Worm (Caenorhabditis elegans) whole organism, late embryonic: ENCODE measurements around the gene AH9.1.

ENCODE experiments used
- K02D7.2 ChIP-seq: sonication (generic microtip); optimal IDR thresholded peaks from 2 replicates; lab custom pipeline; 2017; ENCODE audit warnings: mild to moderate bottlenecking, missing genetic modification characterization, missing compliant biosample characterization
- ets-4 ChIP-seq: sonication (generic microtip); optimal IDR thresholded peaks from 2 replicates; lab custom pipeline; 2016; ENCODE audit warnings: missing genetic modification characterization, missing compliant biosample characterization
- nhr-232 ChIP-seq: sonication (generic microtip); optimal IDR thresholded peaks from 2 replicates; lab custom pipeline; 2016; ENCODE audit warnings: missing genetic modification characterization, missing compliant biosample characterization
- pag-3 ChIP-seq: sonication (generic microtip); optimal IDR thresholded peaks from 2 replicates; lab custom pipeline; 2016; ENCODE audit warnings: missing compliant biosample characterization, missing genetic modification characterization, borderline replicate concordance
- unc-86 ChIP-seq: sonication (generic microtip); optimal IDR thresholded peaks from 2 replicates; lab custom pipeline; 2016; ENCODE audit warnings: missing genetic modification characterization, missing compliant biosample characterization
- ztf-16 ChIP-seq: sonication (generic microtip); optimal IDR thresholded peaks from 2 replicates; lab custom pipeline; 2017; ENCODE audit warnings: missing genetic modification characterization, missing compliant biosample characterization

DNA sequence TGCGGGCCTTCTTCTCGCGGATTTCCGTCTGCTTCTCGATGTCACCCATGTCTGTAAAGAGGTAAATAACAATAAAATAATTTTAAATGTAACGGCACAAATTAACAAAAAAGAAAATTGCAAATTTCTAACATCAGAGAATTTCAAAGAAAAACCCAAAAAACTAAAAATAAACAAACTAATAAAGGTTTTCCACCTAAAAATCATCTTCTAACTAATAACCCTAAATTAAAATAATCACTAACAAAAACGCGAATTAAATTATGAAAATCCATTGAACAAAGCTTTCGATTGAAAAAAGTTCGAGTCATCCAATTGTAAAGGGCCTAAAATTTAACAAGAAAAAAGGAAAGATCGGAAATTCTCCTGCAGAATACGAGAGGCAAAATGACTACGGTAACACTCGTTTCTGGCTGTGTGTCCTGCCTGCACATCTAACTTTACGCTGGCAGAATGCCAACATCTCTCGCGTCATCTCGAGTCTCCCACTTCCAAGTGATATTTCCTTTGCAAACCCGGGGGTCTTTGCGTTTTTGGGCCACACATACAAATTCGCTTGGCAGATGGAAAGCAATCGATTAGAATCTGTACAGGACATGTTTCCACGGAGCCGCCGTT is 4.1 kb downstream of the AH9.1 start, which contains the start of gene rpl-11.2:
- no peak for TF ChIP-seq nhr-232 (tag; lab: Kevin White, UChicago)
- no peak for TF ChIP-seq pag-3 (tag; lab: Kevin White, UChicago)
- no peak for TF ChIP-seq unc-86 (tag; lab: Kevin White, UChicago)
- TF ChIP-seq ztf-16 (tag; lab: Kevin White, UChicago) = peak; percentile 37
- TF ChIP-seq K02D7.2 = peak; percentile 24
- TF ChIP-seq ets-4 = peak; percentile 58
